Worm (Caenorhabditis elegans): ENCODE measurements around the gene dcaf-13.

ce11 chrII:4409650-4410049 lies 15.1 kb downstream of the dcaf-13 start:
- no peak for TF ChIP-seq pes-1 (GFP tag; IDR thresholded peaks at IDR 0.05)
- TF ChIP-seq ama-1 (optimal IDR thresholded peaks at IDR 0.05): no peak
- TF ChIP-seq tra-4 (tag; optimal IDR thresholded peaks at IDR 0.05): no peak
- TF ChIP-seq hmbx-1 (tag; optimal IDR thresholded peaks at IDR 0.05): no peak

Measured in whole organism, early embryonic.